Fruit fly (Drosophila melanogaster) whole organism, prepupa: ENCODE measurements around the gene FoxP.

Source experiments
- Blimp-1 ChIP-seq: fragments of 200-800 bp; sonication (Bioruptor generic); optimal IDR thresholded peaks from 3 replicates; lab custom pipeline; 2017; ENCODE audit warnings: missing biosample characterization, missing genetic modification characterization, mild to moderate bottlenecking, moderate library complexity, missing genetic modification reagents
- CG10631 ChIP-seq: fragments of 200-800 bp; sonication (Bioruptor generic); optimal IDR thresholded peaks from 2 replicates; lab custom pipeline; 2016; ENCODE audit warnings: missing biosample characterization, missing genetic modification characterization
- CG10669 ChIP-seq: fragments of 200-800 bp; sonication (Bioruptor generic); optimal IDR thresholded peaks from 3 replicates; lab custom pipeline; 2018; ENCODE audit warnings: missing biosample characterization, mild to moderate bottlenecking, missing genetic modification characterization, moderate library complexity
- CG15336 ChIP-seq: fragments of 200-800 bp; sonication (Bioruptor generic); IDR thresholded peaks from 2 replicates; pipeline ENCODE4 v1.3.6; 2022; ENCODE audit warnings: missing biosample characterization, missing genetic modification characterization
- CG1621 ChIP-seq: fragments of 200-800 bp; sonication (Bioruptor generic); optimal IDR thresholded peaks from 3 replicates; lab custom pipeline; 2018; ENCODE audit warnings: missing biosample characterization, mild to moderate bottlenecking, missing genetic modification characterization
- CG16779 ChIP-seq: fragments of 200-800 bp; sonication (Bioruptor generic); optimal IDR thresholded peaks from 3 replicates; lab custom pipeline; 2017; ENCODE audit warnings: missing biosample characterization, mild to moderate bottlenecking, missing genetic modification characterization
- CG3032 ChIP-seq: fragments of 200-800 bp; optimal IDR thresholded peaks from 2 replicates; lab custom pipeline; 2019; ENCODE audit warnings: missing biosample characterization, mild to moderate bottlenecking, missing genetic modification characterization, moderate library complexity
- CG31627 ChIP-seq: fragments of 200-800 bp; sonication (Bioruptor generic); optimal IDR thresholded peaks from 3 replicates; lab custom pipeline; 2016; ENCODE audit warnings: missing biosample characterization, missing genetic modification characterization
- CG32006 ChIP-seq: fragments of 200-800 bp; sonication (Bioruptor generic); optimal IDR thresholded peaks from 3 replicates; lab custom pipeline; 2017; ENCODE audit warnings: missing biosample characterization, mild to moderate bottlenecking, missing genetic modification characterization
- CG34406 ChIP-seq: fragments of 200-800 bp; sonication (Bioruptor generic); optimal IDR thresholded peaks from 3 replicates; lab custom pipeline; 2016; ENCODE audit warnings: missing biosample characterization, missing genetic modification characterization
- CG3919 ChIP-seq: fragments of 200-800 bp; sonication (Bioruptor generic); optimal IDR thresholded peaks from 3 replicates; lab custom pipeline; 2016; ENCODE audit warnings: missing biosample characterization, missing genetic modification characterization
- CG4318 ChIP-seq: fragments of 200-800 bp; sonication (Bioruptor generic); optimal IDR thresholded peaks from 3 replicates; lab custom pipeline; 2017; ENCODE audit warnings: missing biosample characterization, mild to moderate bottlenecking, missing genetic modification characterization
- CG6163 ChIP-seq: fragments of 200-800 bp; sonication (Bioruptor generic); IDR thresholded peaks from 3 replicates; pipeline ENCODE4 v1.3.6; 2022; ENCODE audit warnings: missing biosample characterization, missing genetic modification characterization
- CG6276 ChIP-seq: fragments of 200-800 bp; sonication (Bioruptor generic); optimal IDR thresholded peaks from 2 replicates; lab custom pipeline; 2017; ENCODE audit warnings: missing biosample characterization, mild to moderate bottlenecking, missing genetic modification characterization
- CG6792 ChIP-seq: fragments of 200-800 bp; sonication (Bioruptor generic); optimal IDR thresholded peaks from 3 replicates; lab custom pipeline; 2016; ENCODE audit warnings: missing biosample characterization, missing genetic modification characterization
- CG6808 ChIP-seq: fragments of 200-800 bp; sonication (Bioruptor generic); optimal IDR thresholded peaks from 3 replicates; lab custom pipeline; 2017; ENCODE audit warnings: missing biosample characterization, missing genetic modification characterization, mild to moderate bottlenecking, moderate library complexity, missing genetic modification reagents
- CG6854 ChIP-seq: fragments of 200-800 bp; sonication (Bioruptor generic); optimal IDR thresholded peaks from 2 replicates; lab custom pipeline; 2017; ENCODE audit warnings: missing biosample characterization, mild to moderate bottlenecking, missing genetic modification characterization
- CG7368 ChIP-seq: fragments of 200-800 bp; sonication (Bioruptor generic); optimal IDR thresholded peaks from 3 replicates; lab custom pipeline; 2016; ENCODE audit warnings: missing biosample characterization, missing genetic modification characterization
- CG8119 ChIP-seq: fragments of 200-800 bp; sonication (Bioruptor generic); IDR thresholded peaks from 3 replicates; pipeline ENCODE4 v1.3.6; 2022; ENCODE audit warnings: missing biosample characterization, missing genetic modification characterization
- CG8319 ChIP-seq: fragments of 200-800 bp; sonication (Bioruptor generic); optimal IDR thresholded peaks from 3 replicates; lab custom pipeline; 2016; ENCODE audit warnings: missing biosample characterization, missing genetic modification characterization
- Eip75B ChIP-seq: fragments of 200-800 bp; sonication (Bioruptor generic); optimal IDR thresholded peaks from 3 replicates; lab custom pipeline; 2016; ENCODE audit warnings: missing biosample characterization, missing genetic modification characterization
- Eip78C ChIP-seq: fragments of 200-800 bp; sonication (Bioruptor generic); peaks from one replicate; lab custom pipeline; 2016; ENCODE audit warnings: missing biosample characterization, missing genetic modification characterization
- Ets21C ChIP-seq: fragments of 200-800 bp; sonication (Bioruptor generic); optimal IDR thresholded peaks from 3 replicates; lab custom pipeline; 2016; ENCODE audit warnings: missing biosample characterization, missing genetic modification characterization
- Ets96B ChIP-seq: fragments of 200-800 bp; optimal IDR thresholded peaks from 2 replicates; lab custom pipeline; 2019; ENCODE audit warnings: missing biosample characterization, mild to moderate bottlenecking, missing genetic modification characterization, moderate library complexity
- Gug ChIP-seq: fragments of 200-800 bp; sonication (Bioruptor generic); IDR thresholded peaks from 2 replicates; pipeline ENCODE4 v1.3.6; 2022; ENCODE audit warnings: missing biosample characterization, missing genetic modification characterization
- Hr38 ChIP-seq: sonication (Bioruptor generic); optimal IDR thresholded peaks from 2 replicates; lab custom pipeline; 2016; ENCODE audit warnings: missing biosample characterization, missing genetic modification characterization
- Hr4 ChIP-seq: fragments of 200-800 bp; sonication (Bioruptor generic); optimal IDR thresholded peaks from 3 replicates; lab custom pipeline; 2016; ENCODE audit warnings: missing biosample characterization, missing genetic modification characterization
- OdsH ChIP-seq: fragments of 200-800 bp; sonication (Bioruptor generic); optimal IDR thresholded peaks from 3 replicates; lab custom pipeline; 2016; ENCODE audit warnings: missing biosample characterization, missing genetic modification characterization
- Sox102F ChIP-seq: fragments of 200-800 bp; sonication (Bioruptor generic); optimal IDR thresholded peaks from 2 replicates; lab custom pipeline; 2016; ENCODE audit warnings: missing biosample characterization, mild to moderate bottlenecking, missing genetic modification characterization
- Sox15 ChIP-seq: fragments of 200-800 bp; sonication (Bioruptor generic); optimal IDR thresholded peaks from 3 replicates; lab custom pipeline; 2016; ENCODE audit warnings: missing biosample characterization, missing genetic modification characterization
- achi ChIP-seq: fragments of 200-800 bp; sonication (Bioruptor generic); optimal IDR thresholded peaks from 3 replicates; lab custom pipeline; 2016; ENCODE audit warnings: missing biosample characterization, missing genetic modification characterization
- acj6 ChIP-seq: fragments of 200-800 bp; sonication (Bioruptor generic); optimal IDR thresholded peaks from 3 replicates; lab custom pipeline; 2016; ENCODE audit warnings: missing biosample characterization, missing genetic modification characterization
- cyc ChIP-seq: fragments of 200-800 bp; sonication (Bioruptor generic); optimal IDR thresholded peaks from 3 replicates; lab custom pipeline; 2016; ENCODE audit warnings: missing biosample characterization, missing genetic modification characterization
- eg ChIP-seq: fragments of 200-800 bp; sonication (Bioruptor generic); IDR thresholded peaks from 3 replicates; pipeline ENCODE4 v1.3.6; 2022; ENCODE audit warnings: missing biosample characterization, missing genetic modification characterization
- esn ChIP-seq: fragments of 200-800 bp; sonication (Bioruptor generic); optimal IDR thresholded peaks from 2 replicates; lab custom pipeline; 2016; ENCODE audit warnings: missing biosample characterization, mild to moderate bottlenecking, missing genetic modification characterization, moderate library complexity
- fd59A ChIP-seq: fragments of 200-800 bp; sonication (Bioruptor generic); optimal IDR thresholded peaks from 2 replicates; lab custom pipeline; 2017; ENCODE audit warnings: missing biosample characterization, mild to moderate bottlenecking, missing genetic modification characterization, missing genetic modification reagents
- fd85E ChIP-seq: fragments of 200-800 bp; sonication (Bioruptor generic); optimal IDR thresholded peaks from 3 replicates; lab custom pipeline; 2016; ENCODE audit warnings: missing biosample characterization, missing genetic modification characterization
- fkh ChIP-seq: fragments of 200-800 bp; sonication (Bioruptor generic); optimal IDR thresholded peaks from 3 replicates; lab custom pipeline; 2017; ENCODE audit warnings: missing biosample characterization, mild to moderate bottlenecking, missing genetic modification characterization, moderate library complexity
- lz ChIP-seq: fragments of 200-800 bp; sonication (Bioruptor generic); optimal IDR thresholded peaks from 3 replicates; lab custom pipeline; 2016; ENCODE audit warnings: missing biosample characterization, missing genetic modification characterization
- net ChIP-seq: fragments of 200-800 bp; sonication (Bioruptor generic); optimal IDR thresholded peaks from 3 replicates; lab custom pipeline; 2016; ENCODE audit warnings: missing biosample characterization, missing genetic modification characterization
- pdm3 ChIP-seq: fragments of 200-800 bp; sonication (Bioruptor generic); optimal IDR thresholded peaks from 3 replicates; lab custom pipeline; 2016; ENCODE audit warnings: missing biosample characterization, missing genetic modification characterization
- salr ChIP-seq, 2 experiments: fragments of 200-800 bp; sonication (Bioruptor generic); optimal IDR thresholded peaks; 3 replicates each; lab custom pipeline; 2016 to 2018; ENCODE audit warnings: missing biosample characterization in 2 of 2, missing genetic modification characterization in 2 of 2, mild to moderate bottlenecking in 1 of 2
- spab ChIP-seq: fragments of 200-800 bp; sonication (Bioruptor generic); optimal IDR thresholded peaks from 2 replicates; lab custom pipeline; 2017; ENCODE audit warnings: missing biosample characterization, mild to moderate bottlenecking, missing genetic modification characterization, missing genetic modification reagents
- ss ChIP-seq, 2 experiments: fragments of 200-800 bp; sonication (Bioruptor generic); optimal IDR thresholded peaks; 2 replicates in 1 of 2; 3 replicates in 1 of 2; lab custom pipeline; 2017 to 2018; ENCODE audit warnings: mild to moderate bottlenecking in 2 of 2, missing biosample characterization in 2 of 2, missing genetic modification characterization in 2 of 2, moderate library complexity in 1 of 2
- topi ChIP-seq: fragments of 200-800 bp; sonication (Bioruptor generic); optimal IDR thresholded peaks from 3 replicates; lab custom pipeline; 2016; ENCODE audit warnings: missing biosample characterization, missing genetic modification characterization
- vri ChIP-seq: fragments of 200-800 bp; sonication (Bioruptor generic); optimal IDR thresholded peaks from 3 replicates; lab custom pipeline; 2016; ENCODE audit warnings: missing biosample characterization, mild to moderate bottlenecking, missing genetic modification characterization

Gene FoxP

dm6 chr3R:9730784-9731183, at the start of gene FoxP:
FoxP (minus strand) TSS chr3R:9730872.
- TF ChIP-seq fkh (GFP tag; lab: Kevin White, UChicago) (no peak), Gug (GFP tag; lab: Robert Waterston, UW) (no peak), lz (no peak), Sox102F (GFP tag; lab: Kevin White, UChicago) (no peak), esn (no peak), achi (GFP tag; lab: Kevin White, UChicago) (no peak), Eip78C (GFP tag; lab: Kevin White, UChicago) (no peak), CG6276 (no peak), CG10669 (GFP tag; lab: Kevin White, UChicago) (no peak), topi (GFP tag; lab: Kevin White, UChicago) (no peak), CG34406 (no peak), Ets21C (GFP tag; lab: Kevin White, UChicago) (no peak), CG6808 (GFP tag; lab: Kevin White, UChicago) (no peak), OdsH (no peak), spab (GFP tag; lab: Kevin White, UChicago) (no peak), CG32006 (GFP tag; lab: Kevin White, UChicago) (no peak), CG31627 (GFP tag; lab: Kevin White, UChicago) (no peak), pdm3 (GFP tag; lab: Kevin White, UChicago) (no peak), ss (GFP tag; optimal IDR thresholded peaks at IDR 0.05; lab: Kevin White, UChicago) (no peak)

dm6 chr3R:9779764-9780163, 49.1 kb upstream of the FoxP start, which contains the start of gene CG12947:
CG12947 (plus strand) TSS chr3R:9780064.
- TF ChIP-seq eg (0 out of 3 replicates have a peak, but pooled peaks have one; percentile 22), OdsH (no peak), achi (GFP tag; lab: Kevin White, UChicago) (no peak), Hr38 (GFP tag; lab: Kevin White, UChicago) (no peak), Eip78C (GFP tag; lab: Kevin White, UChicago) (peak; percentile 65), vri (GFP tag; lab: Kevin White, UChicago) (no peak), CG15336 (peak; percentile 27; the same call in 1 of the 2 replicates), acj6 (no peak), CG1621 (tag; lab: Kevin White, UChicago) (peak; percentile 1), esn (no peak), CG6276 (peak; percentile 12)
- TF ChIP-seq, all 60 proteins: peak for 5

dm6 chr3R:9777941-9778360, 47.3 kb upstream of the FoxP start, which contains the start of gene RpS29:
RpS29 (plus strand) TSS chr3R:9778042.
- no peak for TF ChIP-seq CG4318 (GFP tag; lab: Kevin White, UChicago)
- TF ChIP-seq esn = peak; percentile 77
- no peak for TF ChIP-seq fd59A
- TF ChIP-seq spab (GFP tag; lab: Kevin White, UChicago) = no peak
- peak; percentile 51 for TF ChIP-seq OdsH
- peak; percentile 8 for TF ChIP-seq CG34406
- TF ChIP-seq net = peak; percentile 34
- TF ChIP-seq Hr4 (GFP tag; lab: Kevin White, UChicago) = peak; percentile 22
- peak; percentile 32 for TF ChIP-seq vri (GFP tag; lab: Kevin White, UChicago)
- TF ChIP-seq salr (GFP tag; optimal IDR thresholded peaks at IDR 0.05; lab: Kevin White, UChicago) = peak in 1 of 2 experiments; percentile 58
- TF ChIP-seq Gug (GFP tag; lab: Robert Waterston, UW) = no peak
- TF ChIP-seq CG6854 (GFP tag; lab: Kevin White, UChicago) = peak; percentile 74
- peak; percentile 39 for TF ChIP-seq Blimp-1 (GFP tag; lab: Kevin White, UChicago)
- TF ChIP-seq Sox15 = peak; percentile 33
- TF ChIP-seq CG8119 (GFP tag; lab: Robert Waterston, UW) = no peak
- TF ChIP-seq fd85E (GFP tag; lab: Kevin White, UChicago) = no peak
- peak; percentile 55 for TF ChIP-seq pdm3 (GFP tag; lab: Kevin White, UChicago)
- peak; percentile 38 for TF ChIP-seq CG6792 (GFP tag; lab: Kevin White, UChicago)
- no peak for TF ChIP-seq CG8319 (GFP tag; lab: Kevin White, UChicago)
- peak; percentile 57 for TF ChIP-seq Eip75B (GFP tag; lab: Kevin White, UChicago)
- TF ChIP-seq Hr38 (GFP tag; lab: Kevin White, UChicago) = peak; percentile 4
- TF ChIP-seq Ets21C (GFP tag; lab: Kevin White, UChicago) = no peak
- peak; percentile 49 for TF ChIP-seq CG7368 (GFP tag; lab: Kevin White, UChicago)
- peak; percentile 73 for TF ChIP-seq cyc (GFP tag; lab: Kevin White, UChicago)
- TF ChIP-seq Ets96B (tag; lab: Kevin White, UChicago) = no peak
- TF ChIP-seq eg = 0 out of 3 replicates have a peak, but pooled peaks have one; percentile 44
- no peak for TF ChIP-seq CG6276
- TF ChIP-seq CG3919 (GFP tag; lab: Kevin White, UChicago) = peak; percentile 73
- TF ChIP-seq CG3032 (tag; lab: Kevin White, UChicago) = peak; percentile 47
- TF ChIP-seq CG16779 (tag; lab: Kevin White, UChicago) = no peak
- peak; percentile 53; the same call in 2 of the 3 replicates for TF ChIP-seq CG6163
- peak; percentile 36 for TF ChIP-seq CG10631 (GFP tag; lab: Kevin White, UChicago)
- TF ChIP-seq Eip78C (GFP tag; lab: Kevin White, UChicago) = peak; percentile 79
- TF ChIP-seq CG10669 (GFP tag; lab: Kevin White, UChicago) = peak; percentile 10
